Worm (Caenorhabditis elegans): ENCODE measurements around the gene dtmk-1.

The dtmk-1 gene

DNA sequence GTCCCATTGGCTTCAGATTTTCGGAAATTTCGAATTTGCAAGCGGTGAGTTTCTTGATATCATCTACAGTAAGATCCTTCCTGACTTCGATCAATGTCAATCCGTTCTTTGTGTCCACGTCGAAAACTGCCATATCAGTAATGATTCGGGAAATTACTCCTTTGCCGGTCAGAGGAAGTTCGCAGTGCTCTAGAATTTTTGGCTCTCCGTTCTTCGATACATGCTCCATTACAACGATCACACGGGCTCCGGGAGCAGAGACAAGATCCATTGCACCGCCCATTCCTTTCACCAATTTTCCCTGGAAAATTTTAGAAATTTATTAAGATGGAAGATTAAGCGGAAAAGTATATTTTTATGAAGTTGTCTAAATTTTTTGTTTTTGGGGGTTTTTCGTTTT, 32.3 kb downstream of the dtmk-1 start:
- no peak for TF ChIP-seq ceh-20 (GFP tag; IDR thresholded peaks at IDR 0.05)
- peak; percentile 58; the same call in 1 of the 2 replicates for TF ChIP-seq egl-43 (GFP tag; IDR thresholded peaks at IDR 0.05)
- TF ChIP-seq dve-1 (tag; optimal IDR thresholded peaks at IDR 0.05; ENCODE audit: insufficient read depth) = no peak
- peak; percentile 6; the same call in 1 of the 2 replicates for TF ChIP-seq mdt-29 (GFP tag; IDR thresholded peaks at IDR 0.05)
- peak; percentile 39 for TF ChIP-seq ama-1 (optimal IDR thresholded peaks at IDR 0.05)
- TF ChIP-seq nhr-25 (tag; optimal IDR thresholded peaks at IDR 0.05; ENCODE audit: borderline replicate concordance, insufficient read depth) = no peak
- 0 out of 2 replicates have a peak, but pooled peaks have one; percentile 38 for TF ChIP-seq lin-29 (GFP tag; IDR thresholded peaks at IDR 0.05)
- peak; percentile 58 for TF ChIP-seq nhr-111 (GFP tag; optimal IDR thresholded peaks at IDR 0.05)
- 0 out of 4 replicates have a peak, but pooled peaks of 1 of the 2 experiments have one; percentile 36 for TF ChIP-seq madf-5 (GFP tag; IDR thresholded peaks at IDR 0.05)
- peak; percentile 48 for TF ChIP-seq mes-2 (tag; optimal IDR thresholded peaks at IDR 0.05; ENCODE audit: poor library complexity, severe bottlenecking)
- 0 out of 2 replicates have a peak, but pooled peaks have one; percentile 32 for TF ChIP-seq php-3 (GFP tag; IDR thresholded peaks at IDR 0.05)
- TF ChIP-seq spr-1 (tag; optimal IDR thresholded peaks at IDR 0.05) = no peak
- 0 out of 2 replicates have a peak, but pooled peaks have one; percentile 32 for TF ChIP-seq arid-1 (GFP tag; conservative IDR thresholded peaks at IDR 0.05)
- TF ChIP-seq snpc-4 (tag; optimal IDR thresholded peaks at IDR 0.05) = no peak
- peak; percentile 65 for TF ChIP-seq sdz-12 (GFP tag; optimal IDR thresholded peaks at IDR 0.05)
- TF ChIP-seq nhr-42 (GFP tag; IDR thresholded peaks at IDR 0.05) = no peak
- TF ChIP-seq spr-3 (GFP tag; optimal IDR thresholded peaks at IDR 0.05) = no peak
- TF ChIP-seq ZK546.5 (tag; optimal IDR thresholded peaks at IDR 0.05) = no peak
- TF ChIP-seq aha-1 (tag) = peak; percentile 12
- no peak for TF ChIP-seq daf-16 (GFP tag; optimal IDR thresholded peaks at IDR 0.05)
- TF ChIP-seq daf-16 (tag; optimal IDR thresholded peaks at IDR 0.05) = peak; percentile 14
- no peak for TF ChIP-seq mep-1 (tag; optimal IDR thresholded peaks at IDR 0.05)
- no peak for TF ChIP-seq ztf-11 (tag; optimal IDR thresholded peaks at IDR 0.05)
- no peak for TF ChIP-seq dpl-1 (GFP tag; optimal IDR thresholded peaks at IDR 0.05)
- TF ChIP-seq snpc-1.2 (GFP tag; IDR thresholded peaks at IDR 0.05) = peak; percentile 21; the same call in 1 of the 2 replicates
- TF ChIP-seq unc-39 (tag; optimal IDR thresholded peaks at IDR 0.05) = no peak
- 0 out of 2 replicates have a peak, but pooled peaks have one; percentile 38 for TF ChIP-seq Y48G9A.11 (GFP tag; IDR thresholded peaks at IDR 0.05)
- TF ChIP-seq D1046.2 (GFP tag; IDR thresholded peaks at IDR 0.05) = 0 out of 2 replicates have a peak, but pooled peaks have one; percentile 25
- TF ChIP-seq zip-11 (GFP tag; IDR thresholded peaks at IDR 0.05) = no peak
- TF ChIP-seq F44E2.7 (GFP tag; IDR thresholded peaks at IDR 0.05) = no peak
- no peak for TF ChIP-seq zfp-2 (tag; optimal IDR thresholded peaks at IDR 0.05)
- TF ChIP-seq daf-12 (tag; optimal IDR thresholded peaks at IDR 0.05) = no peak
- TF ChIP-seq lin-38 (GFP tag; IDR thresholded peaks at IDR 0.05) = no peak
- TF ChIP-seq ces-1 (GFP tag; optimal IDR thresholded peaks at IDR 0.05) = no peak
- 0 out of 2 replicates have a peak, but pooled peaks have one; percentile 15 for TF ChIP-seq ZK337.2 (GFP tag; IDR thresholded peaks at IDR 0.05)
- TF ChIP-seq ctbp-1 (GFP tag; IDR thresholded peaks at IDR 0.05) = 0 out of 2 replicates have a peak, but pooled peaks have one; percentile 24
- no peak for TF ChIP-seq zip-2 (tag; optimal IDR thresholded peaks at IDR 0.05)
- no peak for TF ChIP-seq Y5F2A.4 (GFP tag; optimal IDR thresholded peaks at IDR 0.05)
- TF ChIP-seq nhr-41 (GFP tag; IDR thresholded peaks at IDR 0.05) = no peak
- TF ChIP-seq duxl-1 (tag; optimal IDR thresholded peaks at IDR 0.05; ENCODE audit: poor library complexity) = peak; percentile 8
- TF ChIP-seq lim-7 (GFP tag; IDR thresholded peaks at IDR 0.05) = 0 out of 2 replicates have a peak, but pooled peaks have one; percentile 61
- no peak for TF ChIP-seq unc-130 (GFP tag; optimal IDR thresholded peaks at IDR 0.05)

Data from whole organism, L4 larva.